Worm (Caenorhabditis elegans) whole organism, L1 larva: Measurements from ENCODE around the gene ubc-24.

Experiments used
- aha-1 ChIP-seq: fragments of 150-350 bp; optimal IDR thresholded peaks from 2 replicates; lab custom pipeline; 2014; ENCODE audit warnings: missing biosample characterization, missing genetic modification characterization
- ama-1 ChIP-seq: fragments of 150-350 bp; optimal IDR thresholded peaks from 2 replicates; lab custom pipeline; 2014
- blmp-1 ChIP-seq: fragments of 150-350 bp; optimal IDR thresholded peaks from 2 replicates; lab custom pipeline; 2014; ENCODE audit warnings: missing biosample characterization, missing genetic modification characterization
- ceh-63 ChIP-seq: fragments of 200-800 bp; sonication (Bioruptor generic); optimal IDR thresholded peaks from 2 replicates; lab custom pipeline; 2018; ENCODE audit warnings: mild to moderate bottlenecking, missing genetic modification characterization, missing compliant biosample characterization
- efl-1 ChIP-seq, 4 experiments: fragments of 150-350 bp; optimal IDR thresholded peaks in 3 of 4; peaks in 1 of 4; 1 replicate in 1 of 4; 2 replicates in 3 of 4; lab custom pipeline; 2014; ENCODE audit warnings: missing biosample characterization in 2 of 4, missing genetic modification characterization in 2 of 4, missing genetic modification reagents in 2 of 4
- efl-3 ChIP-seq: fragments of 200-800 bp; sonication (Bioruptor generic); optimal IDR thresholded peaks from 2 replicates; lab custom pipeline; 2018; ENCODE audit warnings: mild to moderate bottlenecking, missing genetic modification characterization, missing compliant biosample characterization
- elt-2 ChIP-seq: sonication (generic microtip); optimal IDR thresholded peaks from 2 replicates; lab custom pipeline; 2016; ENCODE audit warnings: missing genetic modification characterization, mild to moderate bottlenecking, inconsistent platforms, missing compliant biosample characterization, missing genetic modification reagents
- elt-3 ChIP-seq, 6 experiments: fragments of 150-350 bp in 1 of 6; sonication (generic microtip); optimal IDR thresholded peaks; 2 replicates each; lab custom pipeline; 2017 to 2018; ENCODE audit warnings: missing biosample characterization in 6 of 6, missing genetic modification characterization in 6 of 6, inconsistent platforms in 1 of 6
- fkh-8 ChIP-seq: sonication (generic microtip); optimal IDR thresholded peaks from 2 replicates; lab custom pipeline; 2016; ENCODE audit warnings: mild to moderate bottlenecking, missing genetic modification characterization, missing compliant biosample characterization
- hlh-17 ChIP-seq: fragments of 200-800 bp; sonication (Bioruptor generic); optimal IDR thresholded peaks from 2 replicates; lab custom pipeline; 2018; ENCODE audit warnings: missing genetic modification characterization, mild to moderate bottlenecking, missing compliant biosample characterization, moderate library complexity, borderline replicate concordance
- hpl-2 ChIP-seq: fragments of 150-350 bp; optimal IDR thresholded peaks from 2 replicates; lab custom pipeline; 2014; ENCODE audit warnings: missing biosample characterization, missing genetic modification reagents, missing genetic modification characterization
- lin-14 ChIP-seq: fragments of 200-800 bp; sonication (Bioruptor generic); optimal IDR thresholded peaks from 2 replicates; lab custom pipeline; 2018; ENCODE audit warnings: mild to moderate bottlenecking, missing genetic modification characterization, moderate library complexity, missing compliant biosample characterization
- lin-35 ChIP-seq, 2 experiments: fragments of 150-350 bp; optimal IDR thresholded peaks; 2 replicates each; lab custom pipeline; 2014; ENCODE audit warnings: missing biosample characterization in 2 of 2, missing genetic modification characterization in 2 of 2, missing genetic modification reagents in 2 of 2
- lsy-2 ChIP-seq, 2 experiments: fragments of 150-350 bp; optimal IDR thresholded peaks; 2 replicates each; lab custom pipeline; 2014; ENCODE audit warnings: missing biosample characterization in 2 of 2, missing genetic modification characterization in 2 of 2
- mdl-1 ChIP-seq, 2 experiments: fragments of 150-350 bp; optimal IDR thresholded peaks; 2 replicates each; lab custom pipeline; 2014 to 2017; ENCODE audit warnings: missing biosample characterization in 2 of 2, missing genetic modification characterization in 2 of 2, inconsistent platforms in 1 of 2
- mep-1 ChIP-seq: fragments of 150-350 bp; optimal IDR thresholded peaks from 2 replicates; lab custom pipeline; 2014; ENCODE audit warnings: missing biosample characterization, missing genetic modification characterization
- nhr-12 ChIP-seq: sonication (generic microtip); optimal IDR thresholded peaks from 2 replicates; lab custom pipeline; 2017; ENCODE audit warnings: missing biosample characterization, missing genetic modification characterization
- nhr-19 ChIP-seq: fragments of 200-800 bp; sonication (Bioruptor generic); conservative IDR thresholded peaks from 2 replicates; pipeline ENCODE4 v1.3.6; 2022; ENCODE audit warnings: missing genetic modification characterization, missing compliant biosample characterization
- nhr-20 ChIP-seq: sonication (generic microtip); optimal IDR thresholded peaks from 2 replicates; lab custom pipeline; 2016; ENCODE audit warnings: mild to moderate bottlenecking, missing genetic modification characterization, missing compliant biosample characterization
- nhr-237 ChIP-seq: fragments of 150-350 bp; optimal IDR thresholded peaks from 2 replicates; lab custom pipeline; 2014; ENCODE audit warnings: missing biosample characterization, missing genetic modification characterization
- nhr-28 ChIP-seq: fragments of 150-350 bp; optimal IDR thresholded peaks from 2 replicates; lab custom pipeline; 2014; ENCODE audit warnings: missing biosample characterization, missing genetic modification characterization
- nhr-71 ChIP-seq: sonication (generic microtip); optimal IDR thresholded peaks from 2 replicates; lab custom pipeline; 2016; ENCODE audit warnings: mild to moderate bottlenecking, missing genetic modification characterization, moderate library complexity, missing compliant biosample characterization
- nhr-76 ChIP-seq: sonication (generic microtip); optimal IDR thresholded peaks from 2 replicates; lab custom pipeline; 2017; ENCODE audit warnings: missing biosample characterization, missing genetic modification characterization
- nhr-85 ChIP-seq: sonication (generic microtip); peaks from one replicate; lab custom pipeline; 2016; ENCODE audit warnings: missing genetic modification characterization, inconsistent platforms, missing compliant biosample characterization
- nhr-90 ChIP-seq: sonication (generic microtip); optimal IDR thresholded peaks from 2 replicates; lab custom pipeline; 2016; ENCODE audit warnings: mild to moderate bottlenecking, missing genetic modification characterization, missing compliant biosample characterization; ENCODE audit not compliant: poor library complexity
- rnt-1 ChIP-seq: sonication (generic microtip); optimal IDR thresholded peaks from 2 replicates; lab custom pipeline; 2016; ENCODE audit warnings: mild to moderate bottlenecking, missing genetic modification characterization, moderate library complexity, missing compliant biosample characterization
- snu-23 ChIP-seq: sonication (generic microtip); optimal IDR thresholded peaks from 2 replicates; lab custom pipeline; 2016; ENCODE audit warnings: missing genetic modification characterization, missing compliant biosample characterization
- sup-37 ChIP-seq: fragments of 200-800 bp; sonication (Bioruptor generic); optimal IDR thresholded peaks from 2 replicates; lab custom pipeline; 2018; ENCODE audit warnings: mild to moderate bottlenecking, missing genetic modification characterization, missing compliant biosample characterization
- unc-130 ChIP-seq: fragments of 150-350 bp; optimal IDR thresholded peaks from 2 replicates; lab custom pipeline; 2017; ENCODE audit warnings: missing biosample characterization, missing genetic modification characterization, inconsistent platforms
- unc-30 ChIP-seq: sonication (generic microtip); optimal IDR thresholded peaks from 2 replicates; lab custom pipeline; 2017; ENCODE audit warnings: missing biosample characterization, missing genetic modification characterization
- unc-62 ChIP-seq: fragments of 150-350 bp; optimal IDR thresholded peaks from 2 replicates; lab custom pipeline; 2014; ENCODE audit warnings: missing biosample characterization, missing genetic modification reagents, missing genetic modification characterization
- vab-15 ChIP-seq: sonication (generic microtip); optimal IDR thresholded peaks from 2 replicates; lab custom pipeline; 2017; ENCODE audit warnings: missing genotype, mild to moderate bottlenecking, missing genetic modification characterization, missing compliant biosample characterization
- ztf-4 ChIP-seq: fragments of 150-350 bp; optimal IDR thresholded peaks from 2 replicates; lab custom pipeline; 2014; ENCODE audit warnings: missing biosample characterization, missing genetic modification characterization

Gene ubc-24

DNA sequence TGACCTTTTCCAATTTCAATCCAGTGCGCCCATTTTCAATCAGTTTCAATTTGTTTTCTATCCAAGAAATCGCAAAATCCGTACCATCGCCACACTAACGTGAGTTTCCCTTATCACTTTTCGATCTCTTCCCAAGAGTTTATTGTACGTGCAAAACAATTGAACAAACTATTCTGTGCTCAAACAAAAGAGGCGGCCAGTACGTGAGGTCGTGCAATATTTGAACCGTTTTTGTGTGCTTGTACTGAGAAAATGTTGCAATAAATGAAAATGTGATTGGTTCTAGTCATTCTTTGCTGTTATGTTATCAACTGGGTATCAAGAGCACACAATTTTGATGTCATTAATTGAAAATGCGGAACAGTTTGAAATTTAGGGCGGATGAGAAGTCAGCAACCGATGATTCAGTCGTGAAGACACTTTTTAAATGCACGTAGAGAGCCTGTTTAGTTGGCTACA lies 44.3 kb downstream of the ubc-24 start, which contains the start of gene F22B5.4:
Gene F22B5.4 (plus strand): TSS at position 51 of the 459 bp plus-strand sequence.
- TF ChIP-seq mep-1: no peak
- no peak for TF ChIP-seq vab-15
- peak; percentile 11 for TF ChIP-seq elt-2 (tag; lab: Kevin White, UChicago)
- TF ChIP-seq lin-35 (GFP tag; optimal IDR thresholded peaks at IDR 0.05; lab: Kevin White, UChicago): peak in 1 of 2 experiments; percentile 26
- TF ChIP-seq nhr-20 (tag; lab: Kevin White, UChicago): peak; percentile 43

DNA sequence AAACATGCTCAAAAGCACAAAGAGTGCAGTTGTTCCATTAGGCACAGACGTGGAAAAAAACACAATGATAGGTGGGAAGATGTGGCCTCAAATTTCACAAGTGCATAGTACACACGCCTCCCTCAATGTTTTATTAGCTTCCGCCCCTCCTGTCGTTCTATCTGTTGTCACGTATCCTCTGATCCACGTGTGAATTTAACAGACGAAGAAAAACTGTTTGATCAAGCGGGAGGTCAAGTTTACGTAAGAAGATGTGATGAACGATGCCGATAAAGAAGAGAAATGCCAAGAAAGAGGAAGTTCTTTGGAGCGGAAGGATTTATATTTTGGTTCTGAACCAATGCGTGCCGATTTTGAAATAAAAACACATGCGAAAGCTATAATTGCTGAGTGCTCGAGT lies 45.3 kb downstream of the ubc-24 start:
- TF ChIP-seq elt-3 (tag; optimal IDR thresholded peaks at IDR 0.05; lab: Kevin White, UChicago): peak in 2 of 6 experiments; percentile 15 to 70
- TF ChIP-seq rnt-1 (tag; lab: Kevin White, UChicago): no peak
- TF ChIP-seq nhr-71 (tag; lab: Kevin White, UChicago): peak; percentile 33
- TF ChIP-seq nhr-90: no peak
- TF ChIP-seq blmp-1: peak; percentile 74
- TF ChIP-seq nhr-12: no peak
- peak; percentile 8 for TF ChIP-seq snu-23 (GFP tag; lab: Kevin White, UChicago)
- TF ChIP-seq mdl-1 (tag; optimal IDR thresholded peaks at IDR 0.05; lab: Kevin White, UChicago): peak in 1 of 2 experiments; percentile 31
- TF ChIP-seq nhr-85 (tag; lab: Kevin White, UChicago): peak; percentile 73
- TF ChIP-seq hlh-17: no peak
- peak; percentile 40; the same call in 1 of the 2 replicates for TF ChIP-seq nhr-19 (GFP tag; lab: Robert Waterston, UW)
- peak; percentile 61 for TF ChIP-seq lin-14 (GFP tag; lab: Kevin White, UChicago)
- peak; percentile 48 for TF ChIP-seq nhr-20 (tag; lab: Kevin White, UChicago)
- TF ChIP-seq efl-3: no peak

DNA sequence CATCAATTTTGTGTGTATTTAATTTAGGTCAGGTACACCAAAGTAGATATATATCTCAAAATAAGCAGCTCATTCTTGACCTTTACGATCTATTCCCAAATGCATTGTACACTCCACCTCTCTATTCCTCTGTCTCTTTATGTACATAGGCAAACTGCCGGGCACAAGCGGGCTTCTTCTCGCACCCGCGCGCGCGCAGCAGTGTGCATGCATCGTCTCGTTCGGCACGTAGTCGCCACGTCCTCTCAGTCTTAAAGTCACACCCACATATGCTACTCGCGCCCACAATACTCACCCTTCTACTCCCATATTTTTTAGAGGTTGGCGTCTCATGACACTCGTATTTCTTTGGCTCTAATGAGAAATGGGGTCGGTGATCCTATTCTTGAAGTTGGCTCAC lies 46.0 kb downstream of the ubc-24 start:
- peak; percentile 55 for TF ChIP-seq lin-14 (GFP tag; lab: Kevin White, UChicago)
- TF ChIP-seq fkh-8 (tag; lab: Kevin White, UChicago): peak; percentile 57
- no peak for TF ChIP-seq efl-3
- TF ChIP-seq efl-1 (optimal IDR thresholded peaks at IDR 0.05; lab: Kevin White, UChicago): no peak
- no peak for TF ChIP-seq efl-1 (GFP tag; optimal IDR thresholded peaks at IDR 0.05 in 1 of 2; lab: Kevin White, UChicago)
- peak; percentile 31 for TF ChIP-seq aha-1 (tag; lab: Kevin White, UChicago)
- no peak for TF ChIP-seq hpl-2

DNA sequence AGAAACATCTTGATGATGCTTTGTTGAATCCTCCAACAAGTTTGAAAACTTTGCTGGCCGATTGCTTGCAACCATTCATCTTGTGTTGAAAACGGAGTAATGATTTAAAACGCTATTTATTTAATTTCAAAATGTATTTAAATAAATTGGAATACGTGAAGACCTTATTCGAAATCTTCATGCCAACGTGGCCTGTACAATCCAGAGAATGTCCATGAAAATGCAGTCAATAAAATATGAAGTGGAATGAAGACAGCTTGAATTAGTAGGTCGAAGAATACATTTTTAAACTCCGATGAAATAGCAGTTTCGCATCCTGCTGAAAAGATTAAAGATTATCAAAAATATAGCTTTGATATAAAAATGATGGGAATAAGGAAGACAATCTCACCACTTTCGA lies 49.1 kb downstream of the ubc-24 start, which contains the start of gene F22B5.5:
Gene F22B5.5 (minus strand): TSS at position 101 of the 400 bp plus-strand sequence.
- TF ChIP-seq unc-130 (tag; lab: Kevin White, UChicago): no peak
- no peak for TF ChIP-seq unc-30 (tag; lab: Kevin White, UChicago)
- TF ChIP-seq ztf-4 (tag; lab: Kevin White, UChicago): no peak
- TF ChIP-seq nhr-28 (tag; lab: Kevin White, UChicago): no peak
- TF ChIP-seq nhr-76: no peak
- TF ChIP-seq unc-62 (GFP tag; lab: Kevin White, UChicago): no peak
- TF ChIP-seq nhr-237 (tag; lab: Kevin White, UChicago): no peak
- TF ChIP-seq nhr-20 (tag; lab: Kevin White, UChicago): no peak
- TF ChIP-seq vab-15: no peak
- no peak for TF ChIP-seq ceh-63 (GFP tag; lab: Kevin White, UChicago)
- TF ChIP-seq sup-37: no peak
- no peak for TF ChIP-seq ama-1 (lab: Kevin White, UChicago)

DNA sequence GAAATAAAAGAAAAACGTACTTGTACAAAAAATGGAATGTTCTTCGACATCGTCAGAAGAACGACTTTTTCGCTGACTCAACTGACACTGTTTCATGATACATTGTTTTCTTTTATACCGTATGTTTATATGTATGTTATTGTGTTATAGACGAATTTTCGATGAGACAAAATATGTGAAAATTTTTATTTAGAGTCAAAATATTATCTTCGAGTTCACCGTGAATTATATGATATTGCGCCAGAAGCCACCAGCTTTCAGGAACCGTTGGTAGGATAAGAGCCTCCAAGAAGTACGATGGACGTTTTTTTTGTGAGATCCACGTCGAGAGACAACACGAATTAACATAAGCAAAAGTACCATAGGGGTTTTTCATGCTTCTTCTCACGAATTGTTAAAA lies 50.7 kb downstream of the ubc-24 start, which contains the start of gene F22B5.6:
Gene F22B5.6 (minus strand): TSS at position 101 of the 400 bp plus-strand sequence.
- no peak for TF ChIP-seq lsy-2 (tag; optimal IDR thresholded peaks at IDR 0.05; lab: Kevin White, UChicago)
- no peak for TF ChIP-seq efl-1 (optimal IDR thresholded peaks at IDR 0.05; lab: Kevin White, UChicago)
- TF ChIP-seq efl-1 (GFP tag; optimal IDR thresholded peaks at IDR 0.05 in 1 of 2; lab: Kevin White, UChicago): peak in 1 of 2 experiments; percentile 73
